Fruit fly (Drosophila melanogaster) whole organism, pupa: Measurements from ENCODE around the gene Hsc20.

ENCODE experiments used
- CG17806 ChIP-seq: fragments of 200-800 bp; sonication (Bioruptor generic); optimal IDR thresholded peaks from 2 replicates; lab custom pipeline; 2018; ENCODE audit warnings: missing biosample characterization, mild to moderate bottlenecking, missing genetic modification characterization, moderate library complexity
- CG34367 ChIP-seq: fragments of 200-800 bp; sonication (Bioruptor generic); optimal IDR thresholded peaks from 2 replicates; lab custom pipeline; 2018; ENCODE audit warnings: missing biosample characterization, mild to moderate bottlenecking, missing genetic modification characterization
- EcR ChIP-seq: fragments of 200-800 bp; sonication (Bioruptor generic); optimal IDR thresholded peaks from 3 replicates; lab custom pipeline; 2019; ENCODE audit warnings: missing biosample characterization, missing genetic modification characterization, mild to moderate bottlenecking, moderate library complexity, missing genetic modification reagents
- Pif1A ChIP-seq: fragments of 200-800 bp; sonication (Bioruptor generic); optimal IDR thresholded peaks from 3 replicates; lab custom pipeline; 2016; ENCODE audit warnings: missing biosample characterization, missing genetic modification characterization
- fd96Ca ChIP-seq: fragments of 200-800 bp; sonication (Bioruptor generic); IDR thresholded peaks from 3 replicates; pipeline ENCODE4 v1.3.6; 2022; ENCODE audit warnings: missing biosample characterization, missing genetic modification characterization
- gl ChIP-seq: fragments of 200-800 bp; sonication (Bioruptor generic); optimal IDR thresholded peaks from 2 replicates; lab custom pipeline; 2018; ENCODE audit warnings: missing biosample characterization, mild to moderate bottlenecking, missing genetic modification characterization

- TF ChIP-seq gl (tag; lab: Kevin White, UChicago) (no peak), Pif1A (GFP tag; lab: Kevin White, UChicago) (no peak), CG17806 (tag; lab: Kevin White, UChicago) (no peak), EcR (GFP tag; lab: Kevin White, UChicago) (no peak), CG34367 (tag; lab: Kevin White, UChicago) (no peak), fd96Ca (GFP tag; lab: Robert Waterston, UW) (no peak)
Measured at dm6 chr3L:16208839-16209612, 23.9 kb upstream of the Hsc20 start.
